Fruit fly (Drosophila melanogaster) whole organism, embryonic: ENCODE measurements around the gene CAHbeta.

ENCODE experiments used
- Atf6 ChIP-seq: fragments of 200-800 bp; sonication (Bioruptor generic); IDR thresholded peaks from 2 replicates; pipeline ENCODE4 v1.3.6; 2022; ENCODE audit warnings: missing biosample characterization, missing genetic modification characterization
- CG10979 ChIP-seq: fragments of 200-800 bp; sonication (Bioruptor generic); optimal IDR thresholded peaks from 2 replicates; lab custom pipeline; 2018; ENCODE audit warnings: missing biosample characterization, mild to moderate bottlenecking, missing genetic modification characterization, moderate library complexity
- CG11504 ChIP-seq: fragments of 200-800 bp; sonication (Bioruptor generic); optimal IDR thresholded peaks from 3 replicates; lab custom pipeline; 2019; ENCODE audit warnings: missing biosample characterization, mild to moderate bottlenecking, missing genetic modification characterization, moderate library complexity
- CG11696 ChIP-seq: fragments of 200-800 bp; sonication (Bioruptor generic); IDR thresholded peaks from 2 replicates; pipeline ENCODE4 v1.3.6; 2022; ENCODE audit warnings: missing biosample characterization, missing genetic modification characterization
- CG12942 ChIP-seq: fragments of 200-800 bp; sonication (Bioruptor generic); optimal IDR thresholded peaks from 3 replicates; lab custom pipeline; 2016; ENCODE audit warnings: missing biosample characterization, missing genetic modification characterization
- CG13624 ChIP-seq: fragments of 200-800 bp; sonication (Bioruptor generic); optimal IDR thresholded peaks from 2 replicates; lab custom pipeline; 2016; ENCODE audit warnings: missing biosample characterization, missing genetic modification characterization
- CG14014 ChIP-seq: fragments of 200-800 bp; sonication (Bioruptor generic); IDR thresholded peaks from 2 replicates; pipeline ENCODE4 v1.3.6; 2022; ENCODE audit warnings: missing biosample characterization, missing genetic modification characterization
- CG15269 ChIP-seq: fragments of 200-800 bp; sonication (Bioruptor generic); optimal IDR thresholded peaks from 2 replicates; lab custom pipeline; 2018; ENCODE audit warnings: missing biosample characterization, mild to moderate bottlenecking, missing genetic modification characterization, moderate library complexity
- CG17359 ChIP-seq: fragments of 200-800 bp; sonication (Bioruptor generic); optimal IDR thresholded peaks from 3 replicates; lab custom pipeline; 2018; ENCODE audit warnings: missing biosample characterization, mild to moderate bottlenecking, missing genetic modification characterization, moderate library complexity
- CG17612 ChIP-seq: fragments of 200-800 bp; sonication (Bioruptor generic); IDR thresholded peaks from 2 replicates; pipeline ENCODE4 v1.3.6; 2022; ENCODE audit warnings: missing biosample characterization, missing genetic modification characterization
- CG31388 ChIP-seq: fragments of 200-800 bp; sonication (Bioruptor generic); optimal IDR thresholded peaks from 2 replicates; lab custom pipeline; 2016; ENCODE audit warnings: missing biosample characterization, missing genetic modification characterization
- CG5245 ChIP-seq: fragments of 200-800 bp; sonication (Bioruptor generic); optimal IDR thresholded peaks from 3 replicates; lab custom pipeline; 2016; ENCODE audit warnings: missing biosample characterization, missing genetic modification characterization
- CG6689 ChIP-seq: fragments of 200-800 bp; sonication (Bioruptor generic); IDR thresholded peaks from 2 replicates; pipeline ENCODE4 v1.3.6; 2022; ENCODE audit warnings: missing biosample characterization, missing genetic modification characterization
- CG7987 ChIP-seq: fragments of 200-800 bp; sonication (Bioruptor generic); optimal IDR thresholded peaks from 2 replicates; lab custom pipeline; 2018; ENCODE audit warnings: missing biosample characterization, mild to moderate bottlenecking, missing genetic modification characterization, moderate library complexity
- CG8089 ChIP-seq: fragments of 200-800 bp; sonication (Bioruptor generic); optimal IDR thresholded peaks from 3 replicates; lab custom pipeline; 2016; ENCODE audit warnings: missing biosample characterization, missing genetic modification characterization
- Chrac-16 ChIP-seq: fragments of 200-800 bp; sonication (Bioruptor generic); optimal IDR thresholded peaks from 3 replicates; lab custom pipeline; 2016; ENCODE audit warnings: missing biosample characterization, missing genetic modification characterization
- CrebB ChIP-seq: fragments of 200-800 bp; sonication (Bioruptor generic); optimal IDR thresholded peaks from 3 replicates; lab custom pipeline; 2018; ENCODE audit warnings: missing biosample characterization, mild to moderate bottlenecking, missing genetic modification characterization
- Dek ChIP-seq: fragments of 200-800 bp; sonication (Bioruptor generic); optimal IDR thresholded peaks from 3 replicates; lab custom pipeline; 2019; ENCODE audit warnings: missing biosample characterization, mild to moderate bottlenecking, missing genetic modification characterization, moderate library complexity
- Drgx ChIP-seq: fragments of 200-800 bp; sonication (Bioruptor generic); IDR thresholded peaks from 2 replicates; pipeline ENCODE4 v1.3.6; 2022; ENCODE audit warnings: missing biosample characterization, missing genetic modification characterization
- E2f2 ChIP-seq: fragments of 200-800 bp; sonication (Bioruptor generic); IDR thresholded peaks from 2 replicates; pipeline ENCODE4 v1.3.6; 2022; ENCODE audit warnings: missing biosample characterization, missing genetic modification characterization
- Eip74EF ChIP-seq, 2 experiments: fragments of 200-800 bp in 1 of 2; fragments of >200 bp in 1 of 2; sonication (Bioruptor generic) in 1 of 2; optimal IDR thresholded peaks; 2 replicates each; lab custom pipeline; 2017 to 2019; ENCODE audit warnings: missing biosample characterization in 2 of 2, missing genetic modification characterization in 2 of 2, mild to moderate bottlenecking in 1 of 2, moderate library complexity in 1 of 2
- GATAe ChIP-seq: fragments of 200-800 bp; sonication (Bioruptor generic); conservative IDR thresholded peaks from 2 replicates; pipeline ENCODE4 v1.3.6; 2022; ENCODE audit warnings: missing biosample characterization, missing genetic modification characterization
- H15 ChIP-seq: fragments of 200-800 bp; sonication (Bioruptor generic); IDR thresholded peaks from 3 replicates; pipeline ENCODE4 v1.3.6; 2022; ENCODE audit warnings: missing biosample characterization, missing genetic modification characterization
- Hsf ChIP-seq: fragments of 200-800 bp; sonication (Bioruptor generic); optimal IDR thresholded peaks from 3 replicates; lab custom pipeline; 2016; ENCODE audit warnings: missing biosample characterization, missing genetic modification characterization
- MBD-R2 ChIP-seq: fragments of 200-800 bp; sonication (Bioruptor generic); IDR thresholded peaks from 2 replicates; pipeline ENCODE4 v1.3.6; 2022; ENCODE audit warnings: missing biosample characterization, missing genetic modification characterization
- Opbp ChIP-seq: fragments of 200-800 bp; sonication (Bioruptor generic); IDR thresholded peaks from 3 replicates; pipeline ENCODE4 v1.3.6; 2022; ENCODE audit warnings: missing biosample characterization, missing genetic modification characterization; ENCODE audit not compliant: partially characterized antibody
- Ptx1 ChIP-seq: fragments of 200-800 bp; sonication (Bioruptor generic); IDR thresholded peaks from 2 replicates; pipeline ENCODE4 v1.3.6; 2022; ENCODE audit warnings: missing biosample characterization, missing genetic modification characterization
- Rfx ChIP-seq: fragments of 200-800 bp; sonication (Bioruptor generic); IDR thresholded peaks from 2 replicates; pipeline ENCODE4 v1.3.6; 2022; ENCODE audit warnings: missing biosample characterization, missing genetic modification characterization
- Six4 ChIP-seq: fragments of 200-800 bp; sonication (Bioruptor generic); optimal IDR thresholded peaks from 2 replicates; lab custom pipeline; 2016; ENCODE audit warnings: missing biosample characterization, missing genetic modification characterization
- ab ChIP-seq: fragments of 200-800 bp; sonication (Bioruptor generic); optimal IDR thresholded peaks from 2 replicates; lab custom pipeline; 2016; ENCODE audit warnings: missing biosample characterization, missing genetic modification characterization
- chn ChIP-seq: fragments of 200-800 bp; sonication (Bioruptor generic); optimal IDR thresholded peaks from 2 replicates; lab custom pipeline; 2016; ENCODE audit warnings: missing biosample characterization, missing genetic modification characterization
- corto ChIP-seq: fragments of 200-800 bp; sonication (Bioruptor generic); optimal IDR thresholded peaks from 2 replicates; lab custom pipeline; 2016; ENCODE audit warnings: missing biosample characterization, mild to moderate bottlenecking, missing genetic modification characterization, moderate library complexity
- cwo ChIP-seq: fragments of 200-800 bp; sonication (Bioruptor generic); optimal IDR thresholded peaks from 3 replicates; lab custom pipeline; 2017; ENCODE audit warnings: missing biosample characterization, missing genetic modification characterization, mild to moderate bottlenecking, moderate library complexity, missing genetic modification reagents
- dm ChIP-seq: fragments of 200-800 bp; sonication (Bioruptor generic); optimal IDR thresholded peaks from 3 replicates; lab custom pipeline; 2016; ENCODE audit warnings: missing biosample characterization, missing genetic modification characterization
- gt ChIP-seq: fragments of 200-800 bp; sonication (Bioruptor generic); IDR thresholded peaks from 2 replicates; pipeline ENCODE4 v1.3.6; 2022; ENCODE audit warnings: missing biosample characterization, missing genetic modification characterization
- hbn ChIP-seq: fragments of 200-800 bp; sonication (Bioruptor generic); IDR thresholded peaks from 2 replicates; pipeline ENCODE4 v1.3.6; 2022; ENCODE audit warnings: missing biosample characterization, missing genetic modification characterization; ENCODE audit not compliant: partially characterized antibody
- kay ChIP-seq: fragments of 200-800 bp; sonication (Bioruptor generic); optimal IDR thresholded peaks from 2 replicates; lab custom pipeline; 2016; ENCODE audit warnings: missing biosample characterization, missing genetic modification characterization
- lola ChIP-seq, 3 experiments: fragments of >200 bp in 2 of 3; fragments of 200-800 bp in 1 of 3; sonication (Bioruptor generic) in 1 of 3; optimal IDR thresholded peaks; 2 replicates each; lab custom pipeline; 2017 to 2019; ENCODE audit warnings: missing biosample characterization in 3 of 3, missing genetic modification characterization in 3 of 3, mild to moderate bottlenecking in 1 of 3, moderate library complexity in 1 of 3
- maf-S ChIP-seq: fragments of 200-800 bp; sonication (Bioruptor generic); optimal IDR thresholded peaks from 2 replicates; lab custom pipeline; 2016; ENCODE audit warnings: missing biosample characterization, missing genetic modification characterization
- nerfin-1 ChIP-seq: fragments of 200-800 bp; sonication (Bioruptor generic); optimal IDR thresholded peaks from 3 replicates; lab custom pipeline; 2019; ENCODE audit warnings: missing biosample characterization, mild to moderate bottlenecking, missing genetic modification characterization, moderate library complexity
- rib ChIP-seq: fragments of 200-800 bp; sonication (Bioruptor generic); IDR thresholded peaks from 2 replicates; pipeline ENCODE4 v1.3.6; 2022; ENCODE audit warnings: missing biosample characterization, missing genetic modification characterization
- shn ChIP-seq: fragments of 200-800 bp; sonication (Bioruptor generic); optimal IDR thresholded peaks from 3 replicates; lab custom pipeline; 2016; ENCODE audit warnings: missing biosample characterization, missing genetic modification characterization
- sisA ChIP-seq: fragments of 200-800 bp; sonication (Bioruptor generic); IDR thresholded peaks from 2 replicates; pipeline ENCODE4 v1.3.6; 2022; ENCODE audit warnings: missing biosample characterization, missing genetic modification characterization
- sr ChIP-seq: fragments of 200-800 bp; sonication (Bioruptor generic); IDR thresholded peaks from 3 replicates; pipeline ENCODE4 v1.3.6; 2022; ENCODE audit warnings: missing biosample characterization, missing genetic modification characterization
- sug ChIP-seq: fragments of 200-800 bp; optimal IDR thresholded peaks from 2 replicates; lab custom pipeline; 2019; ENCODE audit warnings: missing biosample characterization, mild to moderate bottlenecking, missing genetic modification characterization, moderate library complexity
- tin ChIP-seq: fragments of 200-800 bp; sonication (Bioruptor generic); optimal IDR thresholded peaks from 3 replicates; lab custom pipeline; 2016; ENCODE audit warnings: missing biosample characterization, missing genetic modification characterization
- toy ChIP-seq: fragments of 200-800 bp; sonication (Bioruptor generic); IDR thresholded peaks from 2 replicates; pipeline ENCODE4 v1.3.6; 2022; ENCODE audit warnings: missing biosample characterization, missing genetic modification characterization
- unpg ChIP-seq: fragments of 200-800 bp; sonication (Bioruptor generic); optimal IDR thresholded peaks from 3 replicates; lab custom pipeline; 2018; ENCODE audit warnings: missing biosample characterization, mild to moderate bottlenecking, missing genetic modification characterization, moderate library complexity
- zfh1 ChIP-seq: fragments of 200-800 bp; sonication (Bioruptor generic); IDR thresholded peaks from 3 replicates; pipeline ENCODE4 v1.3.6; 2022; ENCODE audit warnings: missing biosample characterization, missing genetic modification characterization
- zfh2 ChIP-seq: fragments of 200-800 bp; sonication (Bioruptor generic); optimal IDR thresholded peaks from 2 replicates; lab custom pipeline; 2016; ENCODE audit warnings: missing biosample characterization, missing genetic modification characterization

Gene CAHbeta

DNA sequence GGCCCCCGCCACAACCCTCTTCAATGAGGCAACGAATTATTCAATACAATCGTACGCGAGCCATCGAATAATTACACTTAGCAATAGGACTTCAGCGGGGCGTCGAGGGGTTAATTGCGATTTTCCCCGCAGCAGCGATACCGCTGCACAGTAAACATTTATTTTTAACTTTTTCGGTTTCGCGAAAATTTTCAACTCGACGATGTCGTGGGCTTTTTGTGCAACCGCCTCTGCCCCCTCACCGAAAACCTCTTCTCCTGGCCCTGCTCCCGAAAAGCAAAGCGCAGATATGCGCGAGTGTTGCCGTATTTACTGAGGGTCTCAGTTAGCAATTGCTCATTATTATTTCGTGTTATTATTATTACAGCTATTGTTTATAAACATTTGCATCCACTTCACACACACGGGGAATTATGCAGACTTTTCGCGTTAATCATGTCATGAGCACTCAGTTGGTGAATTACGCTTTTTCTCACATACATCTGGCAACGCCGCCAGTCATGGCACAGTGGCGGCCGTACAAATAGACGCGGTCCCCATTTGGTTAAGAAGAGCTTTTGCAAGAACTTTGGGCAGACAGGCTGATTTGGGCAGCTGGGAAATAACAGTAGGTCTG, 33.2 kb downstream of the CAHbeta start:
- TF ChIP-seq CrebB (tag; lab: Kevin White, UChicago), result peak; percentile 24
- peak; percentile 66 for TF ChIP-seq sug (tag; lab: Kevin White, UChicago)
- no peak for TF ChIP-seq CG17612 (GFP tag; lab: Robert Waterston, UW)
- TF ChIP-seq chn (GFP tag; lab: Kevin White, UChicago), result peak; percentile 64
- TF ChIP-seq Eip74EF (GFP tag; optimal IDR thresholded peaks at IDR 0.05; lab: Kevin White, UChicago), result no peak
- peak; percentile 40 for TF ChIP-seq CG12942 (GFP tag; lab: Kevin White, UChicago)
- peak; percentile 13 for TF ChIP-seq CG8089 (GFP tag; lab: Kevin White, UChicago)
- TF ChIP-seq Chrac-16 (GFP tag; lab: Kevin White, UChicago), result peak; percentile 51
- TF ChIP-seq CG31388, result no peak
- TF ChIP-seq Hsf (GFP tag; lab: Kevin White, UChicago), result peak; percentile 52
- TF ChIP-seq maf-S (GFP tag; lab: Kevin White, UChicago), result peak; percentile 65
- peak; percentile 25 for TF ChIP-seq nerfin-1 (tag; lab: Kevin White, UChicago)
- TF ChIP-seq CG6689, result peak; percentile 49
- TF ChIP-seq E2f2 (GFP tag; lab: Robert Waterston, UW), result peak; percentile 35; the same call in 1 of the 2 replicates
- no peak for TF ChIP-seq ab (GFP tag; lab: Kevin White, UChicago)
- peak; percentile 63 for TF ChIP-seq cwo (GFP tag; lab: Kevin White, UChicago)
- peak; percentile 80 for TF ChIP-seq CG13624 (GFP tag; lab: Kevin White, UChicago)
- no peak for TF ChIP-seq GATAe (GFP tag; lab: Robert Waterston, UW)
- TF ChIP-seq dm, result peak; percentile 50
- peak; percentile 52 for TF ChIP-seq Dek (tag; lab: Kevin White, UChicago)
- peak; percentile 65 for TF ChIP-seq CG7987 (GFP tag; lab: Kevin White, UChicago)
- peak; percentile 45 for TF ChIP-seq corto (GFP tag; lab: Kevin White, UChicago)
- no peak for TF ChIP-seq hbn (GFP tag; lab: Robert Waterston, UW)
- TF ChIP-seq kay (GFP tag; lab: Kevin White, UChicago), result peak; percentile 6
- no peak for TF ChIP-seq toy (GFP tag; lab: Robert Waterston, UW)
- 0 out of 3 replicates have a peak, but pooled peaks have one; percentile 37 for TF ChIP-seq H15 (GFP tag; lab: Robert Waterston, UW)
- TF ChIP-seq sr (GFP tag; lab: Robert Waterston, UW), result 0 out of 3 replicates have a peak, but pooled peaks have one; percentile 53
- TF ChIP-seq sisA, result peak; percentile 35; the same call in 1 of the 2 replicates
- TF ChIP-seq Drgx (GFP tag; lab: Robert Waterston, UW), result peak; percentile 12
- peak; percentile 56 for TF ChIP-seq Rfx (GFP tag; lab: Robert Waterston, UW)
- peak; percentile 19 for TF ChIP-seq CG10979 (tag; lab: Kevin White, UChicago)
- peak; percentile 57 for TF ChIP-seq MBD-R2 (GFP tag; lab: Robert Waterston, UW)
- TF ChIP-seq rib, result peak; percentile 65; the same call in 1 of the 2 replicates
- no peak for TF ChIP-seq CG11504 (tag; lab: Kevin White, UChicago)
- peak; percentile 30; the same call in 1 of the 2 replicates for TF ChIP-seq Ptx1 (GFP tag; lab: Robert Waterston, UW)
- TF ChIP-seq shn (GFP tag; lab: Kevin White, UChicago), result peak; percentile 72
- peak; percentile 39; the same call in 1 of the 2 replicates for TF ChIP-seq Atf6
- peak in 1 of 3 experiments; percentile 32 for TF ChIP-seq lola (GFP tag; optimal IDR thresholded peaks at IDR 0.05; lab: Kevin White, UChicago)
- peak; percentile 32 for TF ChIP-seq CG5245 (GFP tag; lab: Kevin White, UChicago)
- TF ChIP-seq CG14014 (GFP tag; lab: Robert Waterston, UW), result no peak
- TF ChIP-seq Opbp, result 0 out of 3 replicates have a peak, but pooled peaks have one; percentile 45
- TF ChIP-seq CG15269, result no peak
- TF ChIP-seq zfh1 (GFP tag; lab: Robert Waterston, UW), result peak; percentile 71
- peak; percentile 43 for TF ChIP-seq unpg (GFP tag; lab: Kevin White, UChicago)
- peak; percentile 50 for TF ChIP-seq CG17359 (tag; lab: Kevin White, UChicago)
- peak; percentile 55 for TF ChIP-seq zfh2 (GFP tag; lab: Kevin White, UChicago)
- peak; percentile 97 for TF ChIP-seq CG11696 (GFP tag; lab: Robert Waterston, UW)
- no peak for TF ChIP-seq gt (GFP tag; lab: Robert Waterston, UW)
- TF ChIP-seq tin, result peak; percentile 43
- peak; percentile 57 for TF ChIP-seq Six4 (GFP tag; lab: Kevin White, UChicago)
